Worm (Caenorhabditis elegans) whole organism, mixed stage, embryonic: ENCODE results near the gene F59B2.8.

Source experiments
- M03D4.4 ChIP-seq: sonication (generic microtip); optimal IDR thresholded peaks from 2 replicates; lab custom pipeline; 2017; ENCODE audit warnings: mild to moderate bottlenecking, missing genetic modification characterization, missing compliant biosample characterization
- bed-3 ChIP-seq: fragments of 200-800 bp; sonication (Bioruptor generic); optimal IDR thresholded peaks from 3 replicates; lab custom pipeline; 2018; ENCODE audit warnings: mild to moderate bottlenecking, missing genetic modification characterization, moderate library complexity, missing compliant biosample characterization
- blmp-1 ChIP-seq: fragments of 150-350 bp; optimal IDR thresholded peaks from 2 replicates; lab custom pipeline; 2014; ENCODE audit warnings: missing biosample characterization, missing genetic modification characterization
- ceh-39 ChIP-seq: fragments of 150-350 bp; optimal IDR thresholded peaks from 2 replicates; lab custom pipeline; 2014; ENCODE audit warnings: missing biosample characterization, missing genetic modification characterization
- ceh-83 ChIP-seq: fragments of 200-800 bp; sonication (Bioruptor generic); optimal IDR thresholded peaks from 2 replicates; lab custom pipeline; 2018; ENCODE audit warnings: mild to moderate bottlenecking, missing genetic modification characterization, missing compliant biosample characterization
- ces-1 ChIP-seq: fragments of 150-350 bp; optimal IDR thresholded peaks from 2 replicates; lab custom pipeline; 2014; ENCODE audit warnings: missing biosample characterization, missing genetic modification reagents, missing genetic modification characterization
- cnd-1 ChIP-seq: fragments of 200-800 bp; sonication (Bioruptor generic); optimal IDR thresholded peaks from 2 replicates; lab custom pipeline; 2018; ENCODE audit warnings: mild to moderate bottlenecking, missing genetic modification characterization, missing compliant biosample characterization
- drap-1 ChIP-seq: fragments of 200-800 bp; sonication (Bioruptor generic); optimal IDR thresholded peaks from 3 replicates; lab custom pipeline; 2018; ENCODE audit warnings: mild to moderate bottlenecking, missing genetic modification characterization, missing compliant biosample characterization
- elt-1 ChIP-seq: sonication (generic microtip); optimal IDR thresholded peaks from 2 replicates; lab custom pipeline; 2017; ENCODE audit warnings: missing genetic modification characterization, mild to moderate bottlenecking, missing compliant biosample characterization, antibody characterized with exemption, moderate library complexity, borderline replicate concordance; ENCODE audit not compliant: insufficient read depth
- elt-3 ChIP-seq: fragments of 150-350 bp; optimal IDR thresholded peaks from 2 replicates; lab custom pipeline; 2014; ENCODE audit warnings: missing biosample characterization, missing genetic modification characterization
- flh-1 ChIP-seq: fragments of 200-800 bp; sonication (Bioruptor generic); optimal IDR thresholded peaks from 2 replicates; lab custom pipeline; 2018; ENCODE audit warnings: mild to moderate bottlenecking, missing genetic modification characterization, moderate library complexity, missing compliant biosample characterization
- ham-2 ChIP-seq: fragments of 200-800 bp; sonication (Bioruptor generic); optimal IDR thresholded peaks from 2 replicates; lab custom pipeline; 2018; ENCODE audit warnings: mild to moderate bottlenecking, missing genetic modification characterization, missing compliant biosample characterization
- hlh-1 ChIP-seq: fragments of 150-350 bp; optimal IDR thresholded peaks from 2 replicates; lab custom pipeline; 2014; ENCODE audit warnings: missing biosample characterization, missing genetic modification reagents, missing genetic modification characterization
- lin-13 ChIP-seq: fragments of 150-350 bp; optimal IDR thresholded peaks from 2 replicates; lab custom pipeline; 2014; ENCODE audit warnings: missing biosample characterization, missing genetic modification characterization
- lin-32 ChIP-seq: fragments of 200-800 bp; sonication (Bioruptor generic); optimal IDR thresholded peaks from 2 replicates; lab custom pipeline; 2018; ENCODE audit warnings: mild to moderate bottlenecking, missing genetic modification characterization, missing compliant biosample characterization
- lsy-2 ChIP-seq: fragments of 150-350 bp; optimal IDR thresholded peaks from 2 replicates; lab custom pipeline; 2014; ENCODE audit warnings: missing biosample characterization, missing genetic modification characterization
- mab-5 ChIP-seq: fragments of 150-350 bp; optimal IDR thresholded peaks from 2 replicates; lab custom pipeline; 2014; ENCODE audit warnings: missing biosample characterization, missing genetic modification characterization
- mep-1 ChIP-seq: fragments of 150-350 bp; optimal IDR thresholded peaks from 2 replicates; lab custom pipeline; 2017; ENCODE audit warnings: missing biosample characterization, missing genetic modification reagents, missing genetic modification characterization, inconsistent platforms
- mls-2 ChIP-seq: sonication (generic microtip); optimal IDR thresholded peaks from 2 replicates; lab custom pipeline; 2016; ENCODE audit warnings: mild to moderate bottlenecking, missing genetic modification characterization, moderate library complexity, missing compliant biosample characterization
- nhr-12 ChIP-seq: fragments of 150-350 bp; optimal IDR thresholded peaks from 2 replicates; lab custom pipeline; 2014; ENCODE audit warnings: missing biosample characterization, missing genetic modification characterization
- nhr-2 ChIP-seq: fragments of 150-350 bp; optimal IDR thresholded peaks from 2 replicates; lab custom pipeline; 2014; ENCODE audit warnings: missing biosample characterization, missing genetic modification characterization
- nhr-237 ChIP-seq: fragments of 150-350 bp; optimal IDR thresholded peaks from 2 replicates; lab custom pipeline; 2014; ENCODE audit warnings: missing biosample characterization, missing genetic modification characterization
- nhr-28 ChIP-seq: fragments of 150-350 bp; optimal IDR thresholded peaks from 2 replicates; lab custom pipeline; 2014; ENCODE audit warnings: missing biosample characterization, missing genetic modification characterization
- nhr-76 ChIP-seq: sonication (generic microtip); optimal IDR thresholded peaks from 2 replicates; lab custom pipeline; 2017; ENCODE audit warnings: missing biosample characterization, missing genetic modification characterization
- pha-4 ChIP-seq: fragments of 150-350 bp; optimal IDR thresholded peaks from 2 replicates; lab custom pipeline; 2018; ENCODE audit warnings: missing biosample characterization, missing genetic modification reagents, missing genetic modification characterization
- sem-2 ChIP-seq: fragments of 200-800 bp; sonication (Bioruptor generic); optimal IDR thresholded peaks from 2 replicates; lab custom pipeline; 2018; ENCODE audit warnings: mild to moderate bottlenecking, missing genetic modification characterization, missing compliant biosample characterization
- snpc-4 ChIP-seq: fragments of 150-350 bp; optimal IDR thresholded peaks from 2 replicates; lab custom pipeline; 2014; ENCODE audit warnings: missing biosample characterization, missing genetic modification characterization
- sptf-1 ChIP-seq: sonication (generic microtip); optimal IDR thresholded peaks from 2 replicates; lab custom pipeline; 2017; ENCODE audit warnings: mild to moderate bottlenecking, missing genetic modification characterization, moderate library complexity, missing compliant biosample characterization
- tbx-8 ChIP-seq: fragments of 200-800 bp; sonication (Bioruptor generic); optimal IDR thresholded peaks from 2 replicates; lab custom pipeline; 2018; ENCODE audit warnings: mild to moderate bottlenecking, missing genetic modification characterization, moderate library complexity, missing compliant biosample characterization
- unc-120 ChIP-seq: sonication (generic microtip); optimal IDR thresholded peaks from 2 replicates; lab custom pipeline; 2017; ENCODE audit warnings: missing genetic modification characterization, missing compliant biosample characterization; ENCODE audit not compliant: poor library complexity, severe bottlenecking
- unc-39 ChIP-seq: fragments of 150-350 bp; optimal IDR thresholded peaks from 2 replicates; lab custom pipeline; 2014; ENCODE audit warnings: missing biosample characterization, missing genetic modification characterization
- unc-62 ChIP-seq: fragments of 150-350 bp; optimal IDR thresholded peaks from 2 replicates; lab custom pipeline; 2014; ENCODE audit warnings: missing biosample characterization, missing genetic modification reagents, missing genetic modification characterization
- ztf-11 ChIP-seq: fragments of 150-350 bp; optimal IDR thresholded peaks from 2 replicates; lab custom pipeline; 2014; ENCODE audit warnings: missing biosample characterization, missing genetic modification characterization

The F59B2.8 gene

ce11 chrIII:9023601-9024000 is 13.6 kb upstream of the F59B2.8 start:
- TF ChIP-seq lin-13 (tag; lab: Kevin White, UChicago) (no peak), hlh-1 (tag; lab: Kevin White, UChicago) (no peak), M03D4.4 (tag; lab: Kevin White, UChicago) (no peak), snpc-4 (no peak), pha-4 (tag; lab: Kevin White, UChicago) (no peak), nhr-76 (tag; lab: Kevin White, UChicago) (no peak), mab-5 (tag; lab: Kevin White, UChicago) (no peak), mep-1 (tag; lab: Kevin White, UChicago) (no peak), nhr-28 (no peak)

DNA sequence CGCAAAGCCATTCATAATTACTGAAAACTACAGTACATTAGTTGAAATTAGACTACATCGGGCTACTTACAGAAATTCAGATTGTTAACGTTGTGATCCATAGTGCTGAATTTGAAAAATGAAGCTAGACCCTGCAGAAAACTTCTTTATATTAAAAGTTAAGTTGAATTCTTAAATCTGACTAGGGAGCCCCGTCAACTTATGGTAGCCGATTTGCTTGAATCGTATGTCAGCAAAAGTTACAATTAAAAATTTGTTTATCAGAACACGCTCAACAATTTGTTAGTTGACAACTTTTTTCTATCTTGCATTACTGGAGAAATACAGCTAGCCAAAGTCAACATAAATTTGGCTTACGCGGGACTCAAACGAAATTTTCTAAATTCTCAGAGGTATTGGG is 12.5 kb upstream of the F59B2.8 start, which contains the start of gene F59B2.14:
Gene F59B2.14, minus strand, starts transcription at position 101 of the 400 bp plus-strand sequence.
- no peak for TF ChIP-seq lsy-2 (tag; lab: Kevin White, UChicago)
- no peak for TF ChIP-seq ham-2 (GFP tag; lab: Kevin White, UChicago)
- no peak for TF ChIP-seq mep-1 (tag; lab: Kevin White, UChicago)
- TF ChIP-seq unc-39 (tag; lab: Kevin White, UChicago) = no peak
- TF ChIP-seq nhr-28 = no peak
- TF ChIP-seq tbx-8 = no peak
- TF ChIP-seq lin-32 (GFP tag; lab: Kevin White, UChicago) = no peak
- no peak for TF ChIP-seq ceh-39 (tag; lab: Kevin White, UChicago)
- no peak for TF ChIP-seq flh-1 (GFP tag; lab: Kevin White, UChicago)
- TF ChIP-seq nhr-2 (tag; lab: Kevin White, UChicago) = no peak
- TF ChIP-seq ztf-11 (tag; lab: Kevin White, UChicago) = no peak

- TF ChIP-seq ham-2 (GFP tag; lab: Kevin White, UChicago) (no peak), cnd-1 (tag; lab: Kevin White, UChicago) (no peak), sem-2 (GFP tag; lab: Kevin White, UChicago) (no peak), nhr-76 (tag; lab: Kevin White, UChicago) (no peak), elt-1 (tag; lab: Kevin White, UChicago) (no peak), lin-13 (tag; lab: Kevin White, UChicago) (no peak), flh-1 (GFP tag; lab: Kevin White, UChicago) (no peak), sptf-1 (tag; lab: Kevin White, UChicago) (no peak), hlh-1 (tag; lab: Kevin White, UChicago) (no peak), M03D4.4 (tag; lab: Kevin White, UChicago) (no peak), unc-39 (tag; lab: Kevin White, UChicago) (no peak), ceh-39 (tag; lab: Kevin White, UChicago) (no peak), lsy-2 (tag; lab: Kevin White, UChicago) (no peak), nhr-12 (tag; lab: Kevin White, UChicago) (no peak), nhr-237 (tag; lab: Kevin White, UChicago) (no peak), unc-62 (no peak), nhr-28 (no peak), ceh-83 (GFP tag; lab: Kevin White, UChicago) (no peak), tbx-8 (no peak)
Observed at ce11 chrIII:9017181-9017651, 7.2 kb upstream of the F59B2.8 start, which contains the start of gene F59B2.12. Gene F59B2.12, plus strand, starts transcription at chrIII:9017601.

- TF ChIP-seq blmp-1 (no peak), bed-3 (no peak), nhr-76 (tag; lab: Kevin White, UChicago) (no peak), ces-1 (GFP tag; lab: Kevin White, UChicago) (no peak), mls-2 (tag; lab: Kevin White, UChicago) (no peak), elt-3 (tag; lab: Kevin White, UChicago) (no peak), unc-120 (tag; lab: Kevin White, UChicago) (no peak), drap-1 (GFP tag; lab: Kevin White, UChicago) (no peak), sem-2 (GFP tag; lab: Kevin White, UChicago) (no peak), flh-1 (GFP tag; lab: Kevin White, UChicago) (no peak)
Observed at ce11 chrIII:9012309-9012708, 2.3 kb upstream of the F59B2.8 start, which contains the start of gene F59B2.9. Gene F59B2.9, minus strand, starts transcription at chrIII:9012409.
